Worm (Caenorhabditis elegans) whole organism, L4 larva: ENCODE measurements around the gene dex-1.

ENCODE experiments used
- F26F4.8 ChIP-seq: fragments of 200-800 bp; sonication (Bioruptor generic); conservative IDR thresholded peaks from 2 replicates; pipeline ENCODE4 v1.3.6; 2022; ENCODE audit warnings: missing genetic modification characterization, missing compliant biosample characterization
- F37D6.2 ChIP-seq: sonication (generic microtip); optimal IDR thresholded peaks from 2 replicates; lab custom pipeline; 2016; ENCODE audit warnings: mild to moderate bottlenecking, missing genetic modification characterization, missing compliant biosample characterization
- Y48G9A.11 ChIP-seq: fragments of 200-800 bp; sonication (Bioruptor generic); IDR thresholded peaks from 2 replicates; pipeline ENCODE4 v1.3.6; 2022; ENCODE audit warnings: missing genetic modification reagents, missing genetic modification characterization, missing compliant biosample characterization
- Y5F2A.4 ChIP-seq: fragments of 200-800 bp; sonication (Bioruptor generic); optimal IDR thresholded peaks from 2 replicates; lab custom pipeline; 2018; ENCODE audit warnings: mild to moderate bottlenecking, missing genetic modification characterization, missing compliant biosample characterization
- Y75B8A.6 ChIP-seq: fragments of 200-800 bp; sonication (Bioruptor generic); IDR thresholded peaks from 2 replicates; pipeline ENCODE4 v1.3.6; 2022; ENCODE audit warnings: missing genetic modification reagents, missing genetic modification characterization, missing compliant biosample characterization
- ZK337.2 ChIP-seq: fragments of 200-800 bp; sonication (Bioruptor generic); IDR thresholded peaks from 2 replicates; pipeline ENCODE4 v1.3.6; 2022; ENCODE audit warnings: missing genetic modification reagents, missing genetic modification characterization, missing compliant biosample characterization
- ZK546.5 ChIP-seq, 2 experiments: sonication (generic microtip); optimal IDR thresholded peaks; 2 replicates each; lab custom pipeline; 2017; ENCODE audit warnings: missing biosample characterization in 2 of 2, missing genetic modification characterization in 2 of 2
- aha-1 ChIP-seq: fragments of 150-350 bp; peaks from one replicate; lab custom pipeline; 2014; ENCODE audit warnings: missing biosample characterization, missing genetic modification characterization
- ama-1 ChIP-seq: fragments of 150-350 bp; optimal IDR thresholded peaks from 2 replicates; lab custom pipeline; 2014; ENCODE audit warnings: inconsistent platforms, mixed read lengths
- arid-1 ChIP-seq: fragments of 200-800 bp; sonication (Bioruptor generic); conservative IDR thresholded peaks from 2 replicates; pipeline ENCODE4 v1.3.6; 2022; ENCODE audit warnings: missing genetic modification reagents, missing genetic modification characterization, missing compliant biosample characterization
- attf-4 ChIP-seq: sonication (generic microtip); optimal IDR thresholded peaks from 3 replicates; lab custom pipeline; 2017; ENCODE audit warnings: missing biosample characterization, missing genetic modification characterization
- ceh-28 ChIP-seq: fragments of 150-350 bp; optimal IDR thresholded peaks from 2 replicates; lab custom pipeline; 2014; ENCODE audit warnings: missing biosample characterization, missing genetic modification reagents, missing genetic modification characterization
- ceh-32 ChIP-seq: sonication (generic microtip); optimal IDR thresholded peaks from 2 replicates; lab custom pipeline; 2016; ENCODE audit warnings: mild to moderate bottlenecking, missing genetic modification characterization, missing compliant biosample characterization; ENCODE audit not compliant: poor library complexity
- ceh-62 ChIP-seq: sonication (generic microtip); optimal IDR thresholded peaks from 2 replicates; lab custom pipeline; 2017; ENCODE audit warnings: missing biosample characterization, missing genetic modification characterization
- ces-1 ChIP-seq: fragments of 150-350 bp; sonication (generic microtip); optimal IDR thresholded peaks from 4 replicates; lab custom pipeline; 2014; ENCODE audit warnings: missing biosample characterization, missing genetic modification reagents, missing genetic modification characterization
- ctbp-1 ChIP-seq: fragments of 200-800 bp; sonication (Bioruptor generic); IDR thresholded peaks from 2 replicates; pipeline ENCODE4 v1.3.6; 2022; ENCODE audit warnings: missing genetic modification reagents, missing genetic modification characterization, missing compliant biosample characterization
- daf-8 ChIP-seq: fragments of 200-800 bp; sonication (Bioruptor generic); IDR thresholded peaks from 2 replicates; pipeline ENCODE4 v1.3.6; 2022; ENCODE audit warnings: missing genetic modification characterization, missing compliant biosample characterization
- dmd-6 ChIP-seq: fragments of 200-800 bp; sonication (Bioruptor generic); IDR thresholded peaks from 2 replicates; pipeline ENCODE4 v1.3.6; 2022; ENCODE audit warnings: missing genetic modification reagents, missing genetic modification characterization, missing compliant biosample characterization
- dmd-8 ChIP-seq: fragments of 200-800 bp; sonication (Bioruptor generic); IDR thresholded peaks from 2 replicates; pipeline ENCODE4 v1.3.6; 2022; ENCODE audit warnings: missing genetic modification characterization, missing compliant biosample characterization
- dpl-1 ChIP-seq: fragments of 150-350 bp; optimal IDR thresholded peaks from 2 replicates; lab custom pipeline; 2014; ENCODE audit warnings: missing biosample characterization, missing genetic modification reagents, missing genetic modification characterization
- dve-1 ChIP-seq: sonication (generic microtip); optimal IDR thresholded peaks from 2 replicates; lab custom pipeline; 2017; ENCODE audit warnings: antibody characterized with exemption, mild to moderate bottlenecking, missing genetic modification characterization, missing compliant biosample characterization; ENCODE audit not compliant: insufficient read depth
- fkh-10 ChIP-seq: fragments of 150-350 bp; optimal IDR thresholded peaks from 2 replicates; lab custom pipeline; 2014; ENCODE audit warnings: missing biosample characterization, missing genetic modification reagents, missing genetic modification characterization
- hif-1 ChIP-seq, 2 experiments: sonication (generic microtip); optimal IDR thresholded peaks; 2 replicates each; lab custom pipeline; 2016 to 2017; ENCODE audit warnings: missing compliant biosample characterization in 2 of 2, missing genetic modification characterization in 2 of 2, missing genetic modification reagents in 2 of 2, missing genotype in 2 of 2, mild to moderate bottlenecking in 1 of 2
- hlh-11 ChIP-seq: fragments of 200-800 bp; sonication (Bioruptor generic); optimal IDR thresholded peaks from 2 replicates; lab custom pipeline; 2018; ENCODE audit warnings: mild to moderate bottlenecking, missing genetic modification characterization, missing compliant biosample characterization
- hlh-30 ChIP-seq: sonication (generic microtip); optimal IDR thresholded peaks from 2 replicates; lab custom pipeline; 2017; ENCODE audit warnings: antibody characterized with exemption, mild to moderate bottlenecking, missing genetic modification characterization, missing compliant biosample characterization; ENCODE audit not compliant: insufficient read depth
- hmg-1.1 ChIP-seq: fragments of 200-800 bp; sonication (Bioruptor generic); IDR thresholded peaks from 2 replicates; pipeline ENCODE4 v1.3.6; 2022; ENCODE audit warnings: missing genetic modification reagents, missing genetic modification characterization, missing compliant biosample characterization
- jun-1 ChIP-seq: fragments of 150-350 bp; optimal IDR thresholded peaks from 2 replicates; lab custom pipeline; 2014; ENCODE audit warnings: missing biosample characterization, missing genetic modification reagents, missing genetic modification characterization
- lin-15B ChIP-seq: fragments of 150-350 bp; sonication (generic microtip); optimal IDR thresholded peaks from 3 replicates; lab custom pipeline; 2014; ENCODE audit warnings: missing biosample characterization, missing genetic modification characterization
- lin-29 ChIP-seq: fragments of 200-800 bp; sonication (Bioruptor generic); IDR thresholded peaks from 2 replicates; pipeline ENCODE4 v1.3.6; 2022; ENCODE audit warnings: missing genetic modification reagents, missing genetic modification characterization, missing compliant biosample characterization
- lin-38 ChIP-seq: fragments of 200-800 bp; sonication (Bioruptor generic); IDR thresholded peaks from 2 replicates; pipeline ENCODE4 v1.3.6; 2022; ENCODE audit warnings: missing genetic modification reagents, missing genetic modification characterization, missing compliant biosample characterization
- lin-39 ChIP-seq: fragments of 150-350 bp; optimal IDR thresholded peaks from 2 replicates; lab custom pipeline; 2014; ENCODE audit warnings: missing biosample characterization, missing genetic modification reagents, missing genetic modification characterization
- lsy-2 ChIP-seq, 2 experiments: fragments of 150-350 bp in 1 of 2; sonication (generic microtip) in 1 of 2; optimal IDR thresholded peaks; 2 replicates each; lab custom pipeline; 2014 to 2017; ENCODE audit warnings: missing biosample characterization in 2 of 2, missing genetic modification characterization in 2 of 2
- mdt-29 ChIP-seq: fragments of 200-800 bp; sonication (Bioruptor generic); IDR thresholded peaks from 2 replicates; pipeline ENCODE4 v1.3.6; 2022; ENCODE audit warnings: missing genetic modification reagents, missing genetic modification characterization, missing compliant biosample characterization
- mep-1 ChIP-seq: fragments of 150-350 bp; sonication (generic microtip); optimal IDR thresholded peaks from 3 replicates; lab custom pipeline; 2014; ENCODE audit warnings: missing biosample characterization, missing genetic modification characterization
- nhr-102 ChIP-seq: sonication (generic microtip); optimal IDR thresholded peaks from 2 replicates; lab custom pipeline; 2016; ENCODE audit warnings: mild to moderate bottlenecking, missing genetic modification characterization, moderate library complexity, missing compliant biosample characterization
- nhr-111 ChIP-seq: fragments of 200-800 bp; sonication (Bioruptor generic); optimal IDR thresholded peaks from 2 replicates; lab custom pipeline; 2018; ENCODE audit warnings: mild to moderate bottlenecking, missing genetic modification characterization, missing compliant biosample characterization
- nhr-28 ChIP-seq: fragments of 150-350 bp; optimal IDR thresholded peaks from 2 replicates; lab custom pipeline; 2014; ENCODE audit warnings: missing biosample characterization, missing genetic modification characterization
- nhr-42 ChIP-seq: fragments of 200-800 bp; sonication (Bioruptor generic); IDR thresholded peaks from 2 replicates; pipeline ENCODE4 v1.3.6; 2022; ENCODE audit warnings: missing genetic modification characterization, missing compliant biosample characterization
- nhr-77 ChIP-seq: fragments of 150-350 bp; optimal IDR thresholded peaks from 2 replicates; lab custom pipeline; 2014; ENCODE audit warnings: missing biosample characterization, missing genetic modification characterization
- pqm-1 ChIP-seq: sonication (generic microtip); optimal IDR thresholded peaks from 2 replicates; lab custom pipeline; 2017; ENCODE audit warnings: missing biosample characterization, missing genetic modification characterization
- rbr-2 ChIP-seq: sonication (generic microtip); optimal IDR thresholded peaks from 2 replicates; lab custom pipeline; 2016; ENCODE audit warnings: missing genotype, missing genetic modification characterization, missing compliant biosample characterization
- saeg-2 ChIP-seq: fragments of 200-800 bp; sonication (Bioruptor generic); IDR thresholded peaks from 2 replicates; pipeline ENCODE4 v1.3.6; 2022; ENCODE audit warnings: missing genetic modification reagents, missing genetic modification characterization, missing compliant biosample characterization
- skn-1 ChIP-seq: fragments of 150-350 bp; optimal IDR thresholded peaks from 2 replicates; lab custom pipeline; 2014; ENCODE audit warnings: missing biosample characterization, missing genetic modification characterization
- spr-1 ChIP-seq: sonication (generic microtip); optimal IDR thresholded peaks from 2 replicates; lab custom pipeline; 2016; ENCODE audit warnings: mild to moderate bottlenecking, missing genetic modification characterization, missing compliant biosample characterization
- spr-3 ChIP-seq: fragments of 200-800 bp; sonication (Bioruptor generic); optimal IDR thresholded peaks from 2 replicates; lab custom pipeline; 2018; ENCODE audit warnings: mild to moderate bottlenecking, missing genetic modification characterization, missing compliant biosample characterization
- tra-1 ChIP-seq: fragments of 200-800 bp; sonication (Bioruptor generic); IDR thresholded peaks from 2 replicates; pipeline ENCODE4 v1.3.6; 2022; ENCODE audit warnings: missing genetic modification reagents, missing genetic modification characterization, missing compliant biosample characterization
- unc-130 ChIP-seq: sonication (generic microtip); optimal IDR thresholded peaks from 2 replicates; lab custom pipeline; 2016; ENCODE audit warnings: missing genetic modification reagents, missing genetic modification characterization, missing compliant biosample characterization
- zfp-2 ChIP-seq: sonication (generic microtip); optimal IDR thresholded peaks from 2 replicates; lab custom pipeline; 2016; ENCODE audit warnings: mild to moderate bottlenecking, missing genetic modification characterization, missing compliant biosample characterization
- zip-11 ChIP-seq: fragments of 200-800 bp; sonication (Bioruptor generic); IDR thresholded peaks from 2 replicates; pipeline ENCODE4 v1.3.6; 2022; ENCODE audit warnings: missing genetic modification characterization, missing compliant biosample characterization
- ztf-7 ChIP-seq: fragments of 150-350 bp; optimal IDR thresholded peaks from 2 replicates; lab custom pipeline; 2014; ENCODE audit warnings: missing biosample characterization, missing genetic modification characterization

dex-1 gene

ce11 chrIII:5503669-5504068, 22.2 kb upstream of the dex-1 start (continued):
- TF ChIP-seq Y75B8A.6 (no peak), lin-38 (GFP tag; lab: Robert Waterston, UW) (peak; percentile 25), fkh-10 (GFP tag; lab: Kevin White, UChicago) (no peak), ctbp-1 (no peak), Y48G9A.11 (GFP tag; lab: Robert Waterston, UW) (peak; percentile 81), ZK337.2 (GFP tag; lab: Robert Waterston, UW) (no peak)

ce11 chrIII:5504164-5504563, 21.7 kb upstream of the dex-1 start:
- no peak for TF ChIP-seq nhr-77 (tag; lab: Kevin White, UChicago)
- no peak for TF ChIP-seq lin-39 (tag; lab: Kevin White, UChicago)
- peak; percentile 36 for TF ChIP-seq rbr-2 (tag; lab: Kevin White, UChicago)
- TF ChIP-seq unc-130 (GFP tag; lab: Kevin White, UChicago): no peak
- no peak for TF ChIP-seq Y48G9A.11 (GFP tag; lab: Robert Waterston, UW)
- no peak for TF ChIP-seq ceh-28 (tag; lab: Kevin White, UChicago)
- TF ChIP-seq aha-1 (tag; lab: Kevin White, UChicago): peak; percentile 54
- TF ChIP-seq hmg-1.1 (GFP tag; lab: Robert Waterston, UW): peak; percentile 36; the same call in 1 of the 2 replicates
- TF ChIP-seq lin-15B: no peak
- no peak for TF ChIP-seq F37D6.2 (tag; lab: Kevin White, UChicago)
- peak; percentile 66 for TF ChIP-seq hlh-11
- peak in 1 of 2 experiments; percentile 75 for TF ChIP-seq lsy-2 (tag; optimal IDR thresholded peaks at IDR 0.05; lab: Kevin White, UChicago)
- peak; percentile 77 for TF ChIP-seq dve-1
- TF ChIP-seq hlh-30 (tag; lab: Kevin White, UChicago): peak; percentile 52
- no peak for TF ChIP-seq ZK546.5 (tag; optimal IDR thresholded peaks at IDR 0.05; lab: Kevin White, UChicago)
- no peak for TF ChIP-seq jun-1 (tag; lab: Kevin White, UChicago)
- TF ChIP-seq hif-1 (tag; optimal IDR thresholded peaks at IDR 0.05; lab: Kevin White, UChicago): peak in 1 of 2 experiments; percentile 14
- no peak for TF ChIP-seq skn-1 (tag; lab: Kevin White, UChicago)
- no peak for TF ChIP-seq spr-1 (tag; lab: Kevin White, UChicago)
- peak; percentile 44 for TF ChIP-seq dpl-1 (GFP tag; lab: Kevin White, UChicago)
- no peak for TF ChIP-seq tra-1
- TF ChIP-seq lin-29: no peak
- TF ChIP-seq dmd-6 (GFP tag; lab: Robert Waterston, UW): peak; percentile 13; the same call in 1 of the 2 replicates
- no peak for TF ChIP-seq zfp-2 (tag; lab: Kevin White, UChicago)
- TF ChIP-seq ceh-32 (tag; lab: Kevin White, UChicago): no peak
- no peak for TF ChIP-seq arid-1 (GFP tag; lab: Robert Waterston, UW)
- no peak for TF ChIP-seq spr-3 (GFP tag; lab: Kevin White, UChicago)
- no peak for TF ChIP-seq nhr-111 (GFP tag; lab: Kevin White, UChicago)
- TF ChIP-seq ctbp-1: peak; percentile 43; the same call in 1 of the 2 replicates
- TF ChIP-seq mep-1 (tag; lab: Kevin White, UChicago): peak; percentile 20
- no peak for TF ChIP-seq Y5F2A.4
- TF ChIP-seq dmd-8 (GFP tag; lab: Robert Waterston, UW): no peak
- TF ChIP-seq zip-11: no peak
- no peak for TF ChIP-seq ceh-62 (tag; lab: Kevin White, UChicago)
- peak; percentile 43 for TF ChIP-seq nhr-28 (tag; lab: Kevin White, UChicago)
- TF ChIP-seq attf-4 (tag; lab: Kevin White, UChicago): no peak
- TF ChIP-seq F26F4.8: no peak
- TF ChIP-seq mdt-29: no peak
- TF ChIP-seq ces-1 (GFP tag; lab: Kevin White, UChicago): peak; percentile 43
- TF ChIP-seq ZK337.2 (GFP tag; lab: Robert Waterston, UW): no peak
- TF ChIP-seq saeg-2 (GFP tag; lab: Robert Waterston, UW): no peak
- peak; percentile 31 for TF ChIP-seq pqm-1 (tag; lab: Kevin White, UChicago)
- no peak for TF ChIP-seq nhr-102 (tag; lab: Kevin White, UChicago)
- TF ChIP-seq ama-1 (lab: Kevin White, UChicago): peak; percentile 83
- TF ChIP-seq ztf-7 (tag; lab: Kevin White, UChicago): no peak
- no peak for TF ChIP-seq daf-8
- no peak for TF ChIP-seq lin-38 (GFP tag; lab: Robert Waterston, UW)
- no peak for TF ChIP-seq nhr-42
